Worm (Caenorhabditis elegans): Measurements from ENCODE around the gene str-84.

DNA sequence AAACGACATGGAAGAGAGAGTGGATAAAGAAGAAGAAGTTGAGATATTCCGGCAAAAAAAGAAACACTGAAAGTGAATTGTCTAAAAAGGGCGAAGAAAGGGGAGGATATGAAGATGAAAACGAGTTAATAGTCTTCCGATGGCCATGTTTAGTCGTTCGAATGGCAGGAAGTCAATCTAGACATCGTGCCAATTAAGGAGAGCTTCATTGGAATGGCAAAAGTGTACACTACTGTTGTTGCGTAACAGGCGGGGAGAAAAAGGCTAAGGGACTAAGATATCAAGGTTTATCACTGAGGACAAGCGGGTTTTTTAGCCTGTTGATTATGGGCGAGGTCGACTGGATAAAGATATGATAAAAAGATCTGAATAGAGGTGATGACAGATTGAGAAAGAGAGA, 34.6 kb downstream of the str-84 start:
- TF ChIP-seq dmd-4 (tag; optimal IDR thresholded peaks at IDR 0.05; ENCODE audit: borderline replicate concordance) (no peak), pha-4 (tag; optimal IDR thresholded peaks at IDR 0.05) (no peak), ceh-45 (GFP tag; IDR thresholded peaks at IDR 0.05) (no peak), tbx-2 (tag; optimal IDR thresholded peaks at IDR 0.05) (no peak), ama-1 (optimal IDR thresholded peaks at IDR 0.05) (no peak), ceh-2 (tag; optimal IDR thresholded peaks at IDR 0.05) (no peak), pag-3 (tag; optimal IDR thresholded peaks at IDR 0.05; ENCODE audit: borderline replicate concordance) (no peak), hlh-13 (GFP tag; optimal IDR thresholded peaks at IDR 0.05) (no peak), pqm-1 (tag; optimal IDR thresholded peaks at IDR 0.05) (no peak), ztf-16 (tag; optimal IDR thresholded peaks at IDR 0.05) (no peak), tbx-7 (tag; optimal IDR thresholded peaks at IDR 0.05) (no peak)

All from whole organism, late embryonic.